Worm (Caenorhabditis elegans): Measurements from ENCODE around the gene ech-8.

DNA sequence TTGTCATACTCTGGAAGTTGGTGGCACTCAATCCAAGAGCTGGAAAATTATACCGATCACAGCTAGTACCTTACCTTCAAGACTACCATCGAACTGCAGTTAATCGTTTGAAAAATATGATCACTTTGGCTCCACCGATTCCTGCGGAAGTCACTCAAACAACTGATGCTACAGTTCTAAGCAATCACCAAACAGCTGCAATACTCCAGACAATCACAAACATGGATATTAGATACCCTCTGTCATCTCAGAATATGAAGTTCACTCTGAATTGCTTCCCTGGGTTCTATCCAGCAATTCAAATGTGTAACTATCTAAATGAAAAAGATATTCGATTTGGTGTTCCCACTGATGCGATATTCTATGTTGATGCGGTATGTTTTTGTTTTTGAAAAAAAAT is 49.6 kb upstream of the ech-8 start:
- no peak for TF ChIP-seq med-1 (GFP tag; optimal IDR thresholded peaks at IDR 0.05; ENCODE audit: insufficient read depth)
- TF ChIP-seq cog-1 (tag; optimal IDR thresholded peaks at IDR 0.05) = no peak
- TF ChIP-seq tab-1 (GFP tag; IDR thresholded peaks at IDR 0.05) = no peak
- no peak for TF ChIP-seq flt-1 (GFP tag; IDR thresholded peaks at IDR 0.05)
- no peak for TF ChIP-seq ztf-23 (GFP tag; IDR thresholded peaks at IDR 0.05)
- no peak for TF ChIP-seq ztf-29 (GFP tag; IDR thresholded peaks at IDR 0.05)
- TF ChIP-seq klf-2 (GFP tag; conservative IDR thresholded peaks at IDR 0.05) = no peak
- TF ChIP-seq ref-1 (GFP tag; conservative IDR thresholded peaks at IDR 0.05) = no peak
